Worm (Caenorhabditis elegans): ENCODE data around the gene dlhd-1.

- no peak for TF ChIP-seq R02D3.7 (tag; optimal IDR thresholded peaks at IDR 0.05)
- TF ChIP-seq ceh-82 (tag; optimal IDR thresholded peaks at IDR 0.05): no peak
- no peak for TF ChIP-seq aly-2 (tag; optimal IDR thresholded peaks at IDR 0.05)
- TF ChIP-seq T26A8.4 (GFP tag; IDR thresholded peaks at IDR 0.05): no peak
- no peak for TF ChIP-seq nhr-25 (tag; optimal IDR thresholded peaks at IDR 0.05; ENCODE audit: borderline replicate concordance, insufficient read depth)
- no peak for TF ChIP-seq ceh-32 (tag; optimal IDR thresholded peaks at IDR 0.05; ENCODE audit: poor library complexity)
- no peak for TF ChIP-seq pha-4 (GFP tag; IDR thresholded peaks at IDR 0.05)
- TF ChIP-seq pha-4 (tag; optimal IDR thresholded peaks at IDR 0.05): no peak
These were observed 31.2 kb downstream of the dlhd-1 start, which contains the start of gene W09B6.4 for ce11 chrII:1140689-1141088.
